Worm (Caenorhabditis elegans) whole organism, mixed stage, embryonic: ENCODE data around the gene aqp-5.

Experiments used
- M03D4.4 ChIP-seq: sonication (generic microtip); optimal IDR thresholded peaks from 2 replicates; lab custom pipeline; 2017; ENCODE audit warnings: mild to moderate bottlenecking, missing genetic modification characterization, missing compliant biosample characterization
- bed-3 ChIP-seq: fragments of 200-800 bp; sonication (Bioruptor generic); optimal IDR thresholded peaks from 3 replicates; lab custom pipeline; 2018; ENCODE audit warnings: mild to moderate bottlenecking, missing genetic modification characterization, moderate library complexity, missing compliant biosample characterization
- blmp-1 ChIP-seq: fragments of 150-350 bp; optimal IDR thresholded peaks from 2 replicates; lab custom pipeline; 2014; ENCODE audit warnings: missing biosample characterization, missing genetic modification characterization
- ceh-39 ChIP-seq: fragments of 150-350 bp; optimal IDR thresholded peaks from 2 replicates; lab custom pipeline; 2014; ENCODE audit warnings: missing biosample characterization, missing genetic modification characterization
- ceh-83 ChIP-seq: fragments of 200-800 bp; sonication (Bioruptor generic); optimal IDR thresholded peaks from 2 replicates; lab custom pipeline; 2018; ENCODE audit warnings: mild to moderate bottlenecking, missing genetic modification characterization, missing compliant biosample characterization
- ces-1 ChIP-seq: fragments of 150-350 bp; optimal IDR thresholded peaks from 2 replicates; lab custom pipeline; 2014; ENCODE audit warnings: missing biosample characterization, missing genetic modification reagents, missing genetic modification characterization
- cnd-1 ChIP-seq: fragments of 200-800 bp; sonication (Bioruptor generic); optimal IDR thresholded peaks from 2 replicates; lab custom pipeline; 2018; ENCODE audit warnings: mild to moderate bottlenecking, missing genetic modification characterization, missing compliant biosample characterization
- drap-1 ChIP-seq: fragments of 200-800 bp; sonication (Bioruptor generic); optimal IDR thresholded peaks from 3 replicates; lab custom pipeline; 2018; ENCODE audit warnings: mild to moderate bottlenecking, missing genetic modification characterization, missing compliant biosample characterization
- elt-1 ChIP-seq: sonication (generic microtip); optimal IDR thresholded peaks from 2 replicates; lab custom pipeline; 2017; ENCODE audit warnings: missing genetic modification characterization, mild to moderate bottlenecking, missing compliant biosample characterization, antibody characterized with exemption, moderate library complexity, borderline replicate concordance; ENCODE audit not compliant: insufficient read depth
- elt-3 ChIP-seq: fragments of 150-350 bp; optimal IDR thresholded peaks from 2 replicates; lab custom pipeline; 2014; ENCODE audit warnings: missing biosample characterization, missing genetic modification characterization
- flh-1 ChIP-seq: fragments of 200-800 bp; sonication (Bioruptor generic); optimal IDR thresholded peaks from 2 replicates; lab custom pipeline; 2018; ENCODE audit warnings: mild to moderate bottlenecking, missing genetic modification characterization, moderate library complexity, missing compliant biosample characterization
- ham-2 ChIP-seq: fragments of 200-800 bp; sonication (Bioruptor generic); optimal IDR thresholded peaks from 2 replicates; lab custom pipeline; 2018; ENCODE audit warnings: mild to moderate bottlenecking, missing genetic modification characterization, missing compliant biosample characterization
- hlh-1 ChIP-seq: fragments of 150-350 bp; optimal IDR thresholded peaks from 2 replicates; lab custom pipeline; 2014; ENCODE audit warnings: missing biosample characterization, missing genetic modification reagents, missing genetic modification characterization
- lin-13 ChIP-seq: fragments of 150-350 bp; optimal IDR thresholded peaks from 2 replicates; lab custom pipeline; 2014; ENCODE audit warnings: missing biosample characterization, missing genetic modification characterization
- lin-32 ChIP-seq: fragments of 200-800 bp; sonication (Bioruptor generic); optimal IDR thresholded peaks from 2 replicates; lab custom pipeline; 2018; ENCODE audit warnings: mild to moderate bottlenecking, missing genetic modification characterization, missing compliant biosample characterization
- lsy-2 ChIP-seq: fragments of 150-350 bp; optimal IDR thresholded peaks from 2 replicates; lab custom pipeline; 2014; ENCODE audit warnings: missing biosample characterization, missing genetic modification characterization
- mab-5 ChIP-seq: fragments of 150-350 bp; optimal IDR thresholded peaks from 2 replicates; lab custom pipeline; 2014; ENCODE audit warnings: missing biosample characterization, missing genetic modification characterization
- mep-1 ChIP-seq: fragments of 150-350 bp; optimal IDR thresholded peaks from 2 replicates; lab custom pipeline; 2017; ENCODE audit warnings: missing biosample characterization, missing genetic modification reagents, missing genetic modification characterization, inconsistent platforms
- mls-2 ChIP-seq: sonication (generic microtip); optimal IDR thresholded peaks from 2 replicates; lab custom pipeline; 2016; ENCODE audit warnings: mild to moderate bottlenecking, missing genetic modification characterization, moderate library complexity, missing compliant biosample characterization
- nhr-12 ChIP-seq: fragments of 150-350 bp; optimal IDR thresholded peaks from 2 replicates; lab custom pipeline; 2014; ENCODE audit warnings: missing biosample characterization, missing genetic modification characterization
- nhr-2 ChIP-seq: fragments of 150-350 bp; optimal IDR thresholded peaks from 2 replicates; lab custom pipeline; 2014; ENCODE audit warnings: missing biosample characterization, missing genetic modification characterization
- nhr-237 ChIP-seq: fragments of 150-350 bp; optimal IDR thresholded peaks from 2 replicates; lab custom pipeline; 2014; ENCODE audit warnings: missing biosample characterization, missing genetic modification characterization
- nhr-28 ChIP-seq: fragments of 150-350 bp; optimal IDR thresholded peaks from 2 replicates; lab custom pipeline; 2014; ENCODE audit warnings: missing biosample characterization, missing genetic modification characterization
- pha-4 ChIP-seq: fragments of 150-350 bp; optimal IDR thresholded peaks from 2 replicates; lab custom pipeline; 2018; ENCODE audit warnings: missing biosample characterization, missing genetic modification reagents, missing genetic modification characterization
- sem-2 ChIP-seq: fragments of 200-800 bp; sonication (Bioruptor generic); optimal IDR thresholded peaks from 2 replicates; lab custom pipeline; 2018; ENCODE audit warnings: mild to moderate bottlenecking, missing genetic modification characterization, missing compliant biosample characterization
- snpc-4 ChIP-seq: fragments of 150-350 bp; optimal IDR thresholded peaks from 2 replicates; lab custom pipeline; 2014; ENCODE audit warnings: missing biosample characterization, missing genetic modification characterization
- sptf-1 ChIP-seq: sonication (generic microtip); optimal IDR thresholded peaks from 2 replicates; lab custom pipeline; 2017; ENCODE audit warnings: mild to moderate bottlenecking, missing genetic modification characterization, moderate library complexity, missing compliant biosample characterization
- tbx-8 ChIP-seq: fragments of 200-800 bp; sonication (Bioruptor generic); optimal IDR thresholded peaks from 2 replicates; lab custom pipeline; 2018; ENCODE audit warnings: mild to moderate bottlenecking, missing genetic modification characterization, moderate library complexity, missing compliant biosample characterization
- unc-120 ChIP-seq: sonication (generic microtip); optimal IDR thresholded peaks from 2 replicates; lab custom pipeline; 2017; ENCODE audit warnings: missing genetic modification characterization, missing compliant biosample characterization; ENCODE audit not compliant: poor library complexity, severe bottlenecking
- unc-62 ChIP-seq: fragments of 150-350 bp; optimal IDR thresholded peaks from 2 replicates; lab custom pipeline; 2014; ENCODE audit warnings: missing biosample characterization, missing genetic modification reagents, missing genetic modification characterization
- zip-8 ChIP-seq: fragments of 150-350 bp; optimal IDR thresholded peaks from 2 replicates; lab custom pipeline; 2014; ENCODE audit warnings: missing biosample characterization, missing genetic modification characterization
- ztf-11 ChIP-seq: fragments of 150-350 bp; optimal IDR thresholded peaks from 2 replicates; lab custom pipeline; 2014; ENCODE audit warnings: missing biosample characterization, missing genetic modification characterization

The aqp-5 gene

ce11 chrV:10532725-10533124 is 41.2 kb downstream of the aqp-5 start, which contains the start of gene txt-10:
Gene txt-10, minus strand, starts transcription at chrV:10532825.
- TF ChIP-seq mep-1 (tag; lab: Kevin White, UChicago): no peak
- no peak for TF ChIP-seq ceh-39 (tag; lab: Kevin White, UChicago)
- TF ChIP-seq cnd-1 (tag; lab: Kevin White, UChicago): no peak
- no peak for TF ChIP-seq flh-1 (GFP tag; lab: Kevin White, UChicago)
- TF ChIP-seq tbx-8 (GFP tag; lab: Kevin White, UChicago): no peak
- TF ChIP-seq ztf-11: no peak
- no peak for TF ChIP-seq ceh-83 (GFP tag; lab: Kevin White, UChicago)
- TF ChIP-seq nhr-237: no peak
- TF ChIP-seq lin-13: no peak
- no peak for TF ChIP-seq elt-3 (tag; lab: Kevin White, UChicago)
- TF ChIP-seq snpc-4 (tag; lab: Kevin White, UChicago): no peak

DNA sequence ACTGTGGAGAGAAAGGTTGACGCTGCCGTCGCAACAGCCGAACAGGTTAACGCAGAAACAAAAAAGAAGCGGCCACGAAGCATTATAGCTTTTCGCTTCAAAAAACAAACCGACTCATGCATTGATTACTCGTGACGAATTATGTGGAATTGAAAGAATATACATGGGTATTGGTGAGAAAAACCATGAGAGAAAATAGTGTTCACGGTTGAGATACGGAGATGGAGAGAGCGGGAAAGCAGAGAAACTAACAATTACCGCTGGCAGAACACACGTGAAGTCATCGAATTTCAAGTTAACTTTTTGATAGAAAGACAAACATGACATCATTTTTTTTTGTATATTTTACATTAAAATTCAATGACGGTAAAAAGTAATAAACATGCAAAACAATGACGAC is 43.8 kb downstream of the aqp-5 start:
- no peak for TF ChIP-seq nhr-237
- peak; percentile 6 for TF ChIP-seq sptf-1 (tag; lab: Kevin White, UChicago)

- TF ChIP-seq unc-62 (GFP tag; lab: Kevin White, UChicago) (no peak), nhr-12 (no peak), cnd-1 (tag; lab: Kevin White, UChicago) (no peak), mep-1 (tag; lab: Kevin White, UChicago) (no peak), snpc-4 (tag; lab: Kevin White, UChicago) (no peak), nhr-2 (tag; lab: Kevin White, UChicago) (no peak), nhr-28 (tag; lab: Kevin White, UChicago) (no peak), lin-13 (no peak), ceh-39 (tag; lab: Kevin White, UChicago) (no peak), elt-1 (tag; lab: Kevin White, UChicago) (no peak), blmp-1 (tag; lab: Kevin White, UChicago) (no peak), nhr-237 (no peak), lin-32 (GFP tag; lab: Kevin White, UChicago) (no peak), ces-1 (GFP tag; lab: Kevin White, UChicago) (no peak), sem-2 (GFP tag; lab: Kevin White, UChicago) (no peak), ham-2 (GFP tag; lab: Kevin White, UChicago) (no peak), mls-2 (tag; lab: Kevin White, UChicago) (no peak), elt-3 (tag; lab: Kevin White, UChicago) (no peak), ceh-83 (GFP tag; lab: Kevin White, UChicago) (no peak)
These were observed 44.6 kb downstream of the aqp-5 start, which contains the start of gene ppm-1.A for ce11 chrV:10536095-10536691. Gene ppm-1.A, minus strand, starts transcription at chrV:10536388.

- no peak for TF ChIP-seq elt-1 (tag; lab: Kevin White, UChicago)
- peak; percentile 17 for TF ChIP-seq M03D4.4 (tag; lab: Kevin White, UChicago)
- peak; percentile 93 for TF ChIP-seq ces-1 (GFP tag; lab: Kevin White, UChicago)
- TF ChIP-seq drap-1: peak; percentile 36
- TF ChIP-seq flh-1 (GFP tag; lab: Kevin White, UChicago): no peak
- no peak for TF ChIP-seq mls-2 (tag; lab: Kevin White, UChicago)
- TF ChIP-seq hlh-1: peak; percentile 58
- peak; percentile 67 for TF ChIP-seq lin-13
- peak; percentile 28 for TF ChIP-seq unc-120
- TF ChIP-seq unc-62 (GFP tag; lab: Kevin White, UChicago): peak; percentile 6
- peak; percentile 30 for TF ChIP-seq ceh-39 (tag; lab: Kevin White, UChicago)
- no peak for TF ChIP-seq lin-32 (GFP tag; lab: Kevin White, UChicago)
- no peak for TF ChIP-seq tbx-8 (GFP tag; lab: Kevin White, UChicago)
- TF ChIP-seq nhr-237: peak; percentile 42
- peak; percentile 34 for TF ChIP-seq ham-2 (GFP tag; lab: Kevin White, UChicago)
- peak; percentile 78 for TF ChIP-seq lsy-2 (tag; lab: Kevin White, UChicago)
- TF ChIP-seq pha-4 (tag; lab: Kevin White, UChicago): peak; percentile 72
- TF ChIP-seq ceh-83 (GFP tag; lab: Kevin White, UChicago): no peak
- peak; percentile 82 for TF ChIP-seq mep-1 (tag; lab: Kevin White, UChicago)
- TF ChIP-seq sem-2 (GFP tag; lab: Kevin White, UChicago): no peak
- peak; percentile 45 for TF ChIP-seq sptf-1 (tag; lab: Kevin White, UChicago)
These were observed 45.3 kb downstream of the aqp-5 start for ce11 chrV:10536808-10537207.

DNA sequence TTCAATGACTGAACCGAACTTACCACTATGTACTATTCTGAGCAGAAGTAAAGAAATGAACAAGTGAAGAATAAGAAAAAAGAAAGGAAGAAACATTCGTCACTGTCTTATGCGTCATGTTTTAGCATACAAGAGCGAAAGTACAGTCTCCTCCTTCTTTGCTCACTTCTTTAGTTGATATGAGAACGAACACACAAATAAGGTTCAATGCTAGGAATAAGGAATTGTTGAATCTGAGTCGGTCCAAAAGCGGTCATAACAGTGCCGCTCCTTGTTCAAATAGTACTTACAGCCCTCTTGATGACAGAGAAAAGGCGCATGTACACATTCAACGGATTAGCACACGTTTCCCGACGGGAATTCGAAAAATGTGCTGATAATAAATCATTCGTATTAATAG is 47.6 kb downstream of the aqp-5 start, which contains the start of gene F25D1.8:
Gene F25D1.8 (plus strand): TSS at position 301 of the 400 bp plus-strand sequence.
- TF ChIP-seq sptf-1 (tag; lab: Kevin White, UChicago) (no peak), mab-5 (tag; lab: Kevin White, UChicago) (no peak), sem-2 (GFP tag; lab: Kevin White, UChicago) (no peak), zip-8 (tag; lab: Kevin White, UChicago) (no peak), ztf-11 (no peak), bed-3 (GFP tag; lab: Kevin White, UChicago) (no peak), ceh-39 (tag; lab: Kevin White, UChicago) (no peak), lsy-2 (tag; lab: Kevin White, UChicago) (no peak), snpc-4 (tag; lab: Kevin White, UChicago) (no peak), M03D4.4 (tag; lab: Kevin White, UChicago) (no peak)
